Worm (Caenorhabditis elegans) whole organism, L4/young adult: Measurements from ENCODE around the gene ccdc-149.

Experiments
- W03F9.2 ChIP-seq: fragments of 150-350 bp; optimal IDR thresholded peaks from 2 replicates; lab custom pipeline; 2014; ENCODE audit warnings: missing biosample characterization, missing genetic modification characterization
- dao-5 ChIP-seq: sonication (generic microtip); optimal IDR thresholded peaks from 2 replicates; lab custom pipeline; 2016; ENCODE audit warnings: missing genotype, missing genetic modification characterization, moderate library complexity, missing compliant biosample characterization
- him-1 ChIP-seq: sonication (generic microtip); optimal IDR thresholded peaks from 2 replicates; lab custom pipeline; 2016; ENCODE audit warnings: missing genotype, missing genetic modification reagents, missing genetic modification characterization, missing compliant biosample characterization

ccdc-149 gene

ce11 chrX:11464271-11465103 lies 46.8 kb downstream of the ccdc-149 start:
- TF ChIP-seq W03F9.2 (tag; lab: Kevin White, UChicago) = no peak
- TF ChIP-seq him-1 (tag; lab: Kevin White, UChicago) = no peak
- no peak for TF ChIP-seq dao-5 (tag; lab: Kevin White, UChicago)

- TF ChIP-seq W03F9.2 (tag; lab: Kevin White, UChicago) (no peak), him-1 (tag; lab: Kevin White, UChicago) (no peak), dao-5 (tag; lab: Kevin White, UChicago) (no peak)
These were observed 47.7 kb downstream of the ccdc-149 start for ce11 chrX:11463568-11463967.

- no peak for TF ChIP-seq W03F9.2 (tag; lab: Kevin White, UChicago)
- TF ChIP-seq him-1 (tag; lab: Kevin White, UChicago) = no peak
- TF ChIP-seq dao-5 (tag; lab: Kevin White, UChicago) = no peak
These were observed 48.2 kb downstream of the ccdc-149 start for ce11 chrX:11463005-11463404.

ce11 chrX:11462112-11462511 lies 49.1 kb downstream of the ccdc-149 start:
- no peak for TF ChIP-seq him-1 (tag; lab: Kevin White, UChicago)
- TF ChIP-seq dao-5 (tag; lab: Kevin White, UChicago) = no peak
- TF ChIP-seq W03F9.2 (tag; lab: Kevin White, UChicago) = no peak

- TF ChIP-seq dao-5 (tag; lab: Kevin White, UChicago) (no peak), him-1 (tag; lab: Kevin White, UChicago) (no peak), W03F9.2 (tag; lab: Kevin White, UChicago) (no peak)
These were observed 49.7 kb downstream of the ccdc-149 start for ce11 chrX:11461545-11461944.
